Fruit fly (Drosophila melanogaster): ENCODE measurements around the gene CG18302.

Gene CG18302

dm6 chr2L:10565674-10566073 lies 31.6 kb downstream of the CG18302 start (continued):
- TF ChIP-seq fd59A (GFP tag; optimal IDR thresholded peaks at IDR 0.05) (peak; percentile 37), Eip75B (GFP tag; optimal IDR thresholded peaks at IDR 0.05) (peak; percentile 43), CG31627 (GFP tag; optimal IDR thresholded peaks at IDR 0.05) (no peak), pdm3 (GFP tag; optimal IDR thresholded peaks at IDR 0.05) (peak; percentile 27), CG1621 (tag; optimal IDR thresholded peaks at IDR 0.05) (peak; percentile 55), CG34406 (GFP tag; optimal IDR thresholded peaks at IDR 0.05) (peak; percentile 22), Blimp-1 (GFP tag; optimal IDR thresholded peaks at IDR 0.05) (no peak), CG15336 (GFP tag; IDR thresholded peaks at IDR 0.05) (no peak), Smox (GFP tag; optimal IDR thresholded peaks at IDR 0.05) (peak; percentile 12), Hr38 (GFP tag; optimal IDR thresholded peaks at IDR 0.05) (no peak), CG3032 (tag; optimal IDR thresholded peaks at IDR 0.05) (no peak), CG7368 (GFP tag; optimal IDR thresholded peaks at IDR 0.05) (peak; percentile 3), fd85E (GFP tag; optimal IDR thresholded peaks at IDR 0.05) (no peak), cyc (GFP tag; optimal IDR thresholded peaks at IDR 0.05) (no peak), CG3919 (GFP tag; optimal IDR thresholded peaks at IDR 0.05) (peak; percentile 47), CG6792 (GFP tag; optimal IDR thresholded peaks at IDR 0.05) (peak; percentile 45), Sox14 (GFP tag; optimal IDR thresholded peaks at IDR 0.05) (peak; percentile 7), CG6163 (GFP tag; IDR thresholded peaks at IDR 0.05) (peak; percentile 61), CG32006 (GFP tag; optimal IDR thresholded peaks at IDR 0.05) (no peak), net (GFP tag; optimal IDR thresholded peaks at IDR 0.05) (peak; percentile 15), CG8119 (GFP tag; IDR thresholded peaks at IDR 0.05) (no peak), CG11294 (GFP tag; IDR thresholded peaks at IDR 0.05) (no peak), CG8632 (GFP tag; optimal IDR thresholded peaks at IDR 0.05) (no peak), CG10631 (GFP tag; optimal IDR thresholded peaks at IDR 0.05) (no peak)

DNA sequence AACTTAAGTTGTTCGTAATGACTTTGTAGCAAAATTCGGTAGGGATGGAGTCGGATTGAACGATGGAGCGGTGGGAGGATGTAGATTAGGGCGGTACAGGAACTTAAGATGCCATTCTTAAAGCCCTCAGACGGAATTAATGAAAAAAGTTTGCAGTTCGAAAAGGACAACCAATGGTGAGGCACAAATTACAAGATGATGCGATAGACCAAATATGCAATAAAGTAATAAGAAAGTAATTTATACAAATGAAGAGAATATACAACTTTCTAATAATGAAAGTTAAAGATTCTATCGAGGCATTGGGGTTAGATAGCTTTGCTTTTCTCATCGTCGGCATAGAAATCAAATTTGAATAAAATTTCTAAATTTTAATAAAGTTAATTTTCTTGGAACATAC lies 32.8 kb downstream of the CG18302 start, which contains the start of gene CG6138:
CG6138 (plus strand) TSS at position 301 of the 400 bp plus-strand sequence.
- no peak for TF ChIP-seq salr (GFP tag; optimal IDR thresholded peaks at IDR 0.05)
- TF ChIP-seq CG6163 (GFP tag; IDR thresholded peaks at IDR 0.05), result no peak
- no peak for TF ChIP-seq Sox102F (GFP tag; optimal IDR thresholded peaks at IDR 0.05)
- TF ChIP-seq acj6 (GFP tag; optimal IDR thresholded peaks at IDR 0.05), result no peak
- TF ChIP-seq Hr4 (GFP tag; optimal IDR thresholded peaks at IDR 0.05), result no peak
- no peak for TF ChIP-seq vri (GFP tag; optimal IDR thresholded peaks at IDR 0.05)
- no peak for TF ChIP-seq eg (GFP tag; IDR thresholded peaks at IDR 0.05)
- TF ChIP-seq Hr38 (GFP tag; optimal IDR thresholded peaks at IDR 0.05), result no peak

DNA sequence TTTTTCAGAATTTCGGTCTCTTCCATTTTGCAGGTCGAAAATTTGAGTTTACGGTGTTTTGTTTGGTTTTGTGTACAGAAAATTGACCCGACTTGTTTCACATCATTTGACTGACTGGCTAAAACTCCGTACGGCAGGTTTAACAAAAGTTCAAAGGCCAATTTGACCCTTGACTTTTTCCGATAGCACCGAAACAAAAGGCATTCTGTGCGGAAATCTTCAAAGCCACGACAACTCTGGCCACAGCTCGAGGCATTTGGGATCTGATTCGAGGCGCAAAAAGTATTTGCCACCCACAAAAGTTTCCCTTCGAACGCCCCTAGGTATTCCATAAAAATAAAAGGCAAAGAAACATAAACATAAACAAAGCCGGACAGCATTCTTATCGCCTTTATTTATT lies 43.6 kb downstream of the CG18302 start, which contains the start of gene w-cup:
w-cup (minus strand) TSS at position 101 of the 400 bp plus-strand sequence.
- TF ChIP-seq ss (GFP tag; optimal IDR thresholded peaks at IDR 0.05) (no peak), spab (GFP tag; optimal IDR thresholded peaks at IDR 0.05) (no peak), Lpt (GFP tag; optimal IDR thresholded peaks at IDR 0.05) (no peak), CG7368 (GFP tag; optimal IDR thresholded peaks at IDR 0.05) (no peak), Hr38 (GFP tag; optimal IDR thresholded peaks at IDR 0.05) (no peak), dsx (GFP tag; optimal IDR thresholded peaks at IDR 0.05; ENCODE audit: poor library complexity, severe bottlenecking) (no peak), CG1621 (tag; optimal IDR thresholded peaks at IDR 0.05) (no peak), Smox (GFP tag; optimal IDR thresholded peaks at IDR 0.05) (no peak), Eip93F (GFP tag; optimal IDR thresholded peaks at IDR 0.05) (no peak)

- TF ChIP-seq pdm3 (GFP tag; optimal IDR thresholded peaks at IDR 0.05) (no peak), CG10669 (GFP tag; optimal IDR thresholded peaks at IDR 0.05) (no peak), CG3919 (GFP tag; optimal IDR thresholded peaks at IDR 0.05) (no peak), OdsH (GFP tag; optimal IDR thresholded peaks at IDR 0.05) (no peak), achi (GFP tag; optimal IDR thresholded peaks at IDR 0.05) (no peak), CG15336 (GFP tag; IDR thresholded peaks at IDR 0.05) (no peak), Hr38 (GFP tag; optimal IDR thresholded peaks at IDR 0.05) (no peak), CG3032 (tag; optimal IDR thresholded peaks at IDR 0.05) (no peak), CG6792 (GFP tag; optimal IDR thresholded peaks at IDR 0.05) (no peak), net (GFP tag; optimal IDR thresholded peaks at IDR 0.05) (no peak), CG4318 (GFP tag; optimal IDR thresholded peaks at IDR 0.05) (no peak), lz (GFP tag; optimal IDR thresholded peaks at IDR 0.05) (no peak), CG6808 (GFP tag; optimal IDR thresholded peaks at IDR 0.05) (no peak), Sox14 (GFP tag; optimal IDR thresholded peaks at IDR 0.05) (no peak), fd85E (GFP tag; optimal IDR thresholded peaks at IDR 0.05) (no peak), acj6 (GFP tag; optimal IDR thresholded peaks at IDR 0.05) (no peak), CG10631 (GFP tag; optimal IDR thresholded peaks at IDR 0.05) (no peak), Eip93F (GFP tag; optimal IDR thresholded peaks at IDR 0.05) (no peak), spab (GFP tag; optimal IDR thresholded peaks at IDR 0.05) (no peak)
These were observed 45.3 kb downstream of the CG18302 start, which contains the start of gene CG34160 for dm6 chr2L:10579453-10579852. Gene CG34160 (plus strand): TSS chr2L:10579753.
